Worm (Caenorhabditis elegans) whole organism, L4 larva: ENCODE measurements around the gene C15H7.3.

Experiments
- F37D6.2 ChIP-seq: sonication (generic microtip); optimal IDR thresholded peaks from 2 replicates; lab custom pipeline; 2016; ENCODE audit warnings: mild to moderate bottlenecking, missing genetic modification characterization, missing compliant biosample characterization
- F44E2.7 ChIP-seq: fragments of 200-800 bp; sonication (Bioruptor generic); IDR thresholded peaks from 2 replicates; pipeline ENCODE4 v2.1.2; 2022; ENCODE audit warnings: missing genetic modification characterization, missing compliant biosample characterization
- R02D3.7 ChIP-seq: fragments of 150-350 bp; sonication (generic microtip); optimal IDR thresholded peaks from 3 replicates; lab custom pipeline; 2014; ENCODE audit warnings: missing biosample characterization, missing genetic modification characterization
- T20F7.1 ChIP-seq: fragments of 200-800 bp; sonication (Bioruptor generic); optimal IDR thresholded peaks from 2 replicates; lab custom pipeline; 2018; ENCODE audit warnings: mild to moderate bottlenecking, missing genetic modification characterization, missing compliant biosample characterization
- Y75B8A.6 ChIP-seq: fragments of 200-800 bp; sonication (Bioruptor generic); IDR thresholded peaks from 2 replicates; pipeline ENCODE4 v1.3.6; 2022; ENCODE audit warnings: missing genetic modification reagents, missing genetic modification characterization, missing compliant biosample characterization
- arid-1 ChIP-seq: fragments of 200-800 bp; sonication (Bioruptor generic); conservative IDR thresholded peaks from 2 replicates; pipeline ENCODE4 v1.3.6; 2022; ENCODE audit warnings: missing genetic modification reagents, missing genetic modification characterization, missing compliant biosample characterization
- ceh-28 ChIP-seq: fragments of 150-350 bp; optimal IDR thresholded peaks from 2 replicates; lab custom pipeline; 2014; ENCODE audit warnings: missing biosample characterization, missing genetic modification reagents, missing genetic modification characterization
- ceh-32 ChIP-seq: sonication (generic microtip); optimal IDR thresholded peaks from 2 replicates; lab custom pipeline; 2016; ENCODE audit warnings: mild to moderate bottlenecking, missing genetic modification characterization, missing compliant biosample characterization; ENCODE audit not compliant: poor library complexity
- ceh-44 ChIP-seq: fragments of 200-800 bp; sonication (Bioruptor generic); IDR thresholded peaks from 2 replicates; pipeline ENCODE4 v1.3.6; 2022; ENCODE audit warnings: missing genetic modification reagents, missing genetic modification characterization, missing compliant biosample characterization
- ceh-62 ChIP-seq: sonication (generic microtip); optimal IDR thresholded peaks from 2 replicates; lab custom pipeline; 2017; ENCODE audit warnings: missing biosample characterization, missing genetic modification characterization
- ceh-82 ChIP-seq: sonication (generic microtip); optimal IDR thresholded peaks from 2 replicates; lab custom pipeline; 2017; ENCODE audit warnings: missing biosample characterization, missing genetic modification characterization
- cey-2 ChIP-seq: sonication (generic microtip); optimal IDR thresholded peaks from 3 replicates; lab custom pipeline; 2017; ENCODE audit warnings: missing genetic modification characterization, mild to moderate bottlenecking, missing compliant biosample characterization, antibody characterized with exemption, borderline replicate concordance; ENCODE audit not compliant: insufficient read depth
- ctbp-1 ChIP-seq: fragments of 200-800 bp; sonication (Bioruptor generic); IDR thresholded peaks from 2 replicates; pipeline ENCODE4 v1.3.6; 2022; ENCODE audit warnings: missing genetic modification reagents, missing genetic modification characterization, missing compliant biosample characterization
- daf-12 ChIP-seq: fragments of 150-350 bp; optimal IDR thresholded peaks from 2 replicates; lab custom pipeline; 2014; ENCODE audit warnings: missing biosample characterization, missing genetic modification reagents, missing genetic modification characterization
- daf-8 ChIP-seq: fragments of 200-800 bp; sonication (Bioruptor generic); IDR thresholded peaks from 2 replicates; pipeline ENCODE4 v1.3.6; 2022; ENCODE audit warnings: missing genetic modification characterization, missing compliant biosample characterization
- dmd-6 ChIP-seq: fragments of 200-800 bp; sonication (Bioruptor generic); IDR thresholded peaks from 2 replicates; pipeline ENCODE4 v1.3.6; 2022; ENCODE audit warnings: missing genetic modification reagents, missing genetic modification characterization, missing compliant biosample characterization
- dmd-8 ChIP-seq: fragments of 200-800 bp; sonication (Bioruptor generic); IDR thresholded peaks from 2 replicates; pipeline ENCODE4 v1.3.6; 2022; ENCODE audit warnings: missing genetic modification characterization, missing compliant biosample characterization
- duxl-1 ChIP-seq: sonication (generic microtip); optimal IDR thresholded peaks from 2 replicates; lab custom pipeline; 2016; ENCODE audit warnings: mild to moderate bottlenecking, missing genetic modification characterization, moderate library complexity, missing compliant biosample characterization; ENCODE audit not compliant: poor library complexity
- gei-8 ChIP-seq: fragments of 200-800 bp; sonication (Bioruptor generic); optimal IDR thresholded peaks from 2 replicates; lab custom pipeline; 2018; ENCODE audit warnings: mild to moderate bottlenecking, missing genetic modification characterization, missing compliant biosample characterization
- hif-1 ChIP-seq, 2 experiments: sonication (generic microtip); optimal IDR thresholded peaks; 2 replicates each; lab custom pipeline; 2016 to 2017; ENCODE audit warnings: missing compliant biosample characterization in 2 of 2, missing genetic modification characterization in 2 of 2, missing genetic modification reagents in 2 of 2, missing genotype in 2 of 2, mild to moderate bottlenecking in 1 of 2
- hlh-30 ChIP-seq: sonication (generic microtip); optimal IDR thresholded peaks from 2 replicates; lab custom pipeline; 2017; ENCODE audit warnings: antibody characterized with exemption, mild to moderate bottlenecking, missing genetic modification characterization, missing compliant biosample characterization; ENCODE audit not compliant: insufficient read depth
- jun-1 ChIP-seq: fragments of 150-350 bp; optimal IDR thresholded peaks from 2 replicates; lab custom pipeline; 2014; ENCODE audit warnings: missing biosample characterization, missing genetic modification reagents, missing genetic modification characterization
- lin-1 ChIP-seq: fragments of 200-800 bp; sonication (Bioruptor generic); IDR thresholded peaks from 2 replicates; pipeline ENCODE4 v1.3.6; 2022; ENCODE audit warnings: missing genetic modification reagents, missing genetic modification characterization, missing compliant biosample characterization
- lin-13 ChIP-seq: fragments of 150-350 bp; optimal IDR thresholded peaks from 2 replicates; lab custom pipeline; 2014; ENCODE audit warnings: missing biosample characterization, missing genetic modification reagents, missing genetic modification characterization
- lin-38 ChIP-seq: fragments of 200-800 bp; sonication (Bioruptor generic); IDR thresholded peaks from 2 replicates; pipeline ENCODE4 v1.3.6; 2022; ENCODE audit warnings: missing genetic modification reagents, missing genetic modification characterization, missing compliant biosample characterization
- mdl-1 ChIP-seq, 2 experiments: fragments of 150-350 bp in 1 of 2; sonication (generic microtip) in 1 of 2; optimal IDR thresholded peaks; 2 replicates each; lab custom pipeline; 2014 to 2017; ENCODE audit warnings: missing biosample characterization in 2 of 2, missing genetic modification characterization in 2 of 2
- mes-2 ChIP-seq: sonication (generic microtip); optimal IDR thresholded peaks from 2 replicates; lab custom pipeline; 2016; ENCODE audit warnings: missing genotype, mild to moderate bottlenecking, missing genetic modification characterization, missing compliant biosample characterization; ENCODE audit not compliant: poor library complexity, severe bottlenecking
- mxl-3 ChIP-seq: fragments of 200-800 bp; sonication (Bioruptor generic); optimal IDR thresholded peaks from 2 replicates; lab custom pipeline; 2018; ENCODE audit warnings: mild to moderate bottlenecking, missing genetic modification characterization, missing compliant biosample characterization
- nhr-102 ChIP-seq: sonication (generic microtip); optimal IDR thresholded peaks from 2 replicates; lab custom pipeline; 2016; ENCODE audit warnings: mild to moderate bottlenecking, missing genetic modification characterization, moderate library complexity, missing compliant biosample characterization
- nhr-11 ChIP-seq: fragments of 150-350 bp; optimal IDR thresholded peaks from 2 replicates; lab custom pipeline; 2014; ENCODE audit warnings: missing biosample characterization, missing genetic modification characterization
- nhr-25 ChIP-seq: sonication (generic microtip); optimal IDR thresholded peaks from 2 replicates; lab custom pipeline; 2017; ENCODE audit warnings: missing genetic modification characterization, mild to moderate bottlenecking, missing compliant biosample characterization, antibody characterized with exemption, moderate library complexity, borderline replicate concordance; ENCODE audit not compliant: insufficient read depth
- nhr-28 ChIP-seq: fragments of 150-350 bp; optimal IDR thresholded peaks from 2 replicates; lab custom pipeline; 2014; ENCODE audit warnings: missing biosample characterization, missing genetic modification characterization
- nhr-42 ChIP-seq: fragments of 200-800 bp; sonication (Bioruptor generic); IDR thresholded peaks from 2 replicates; pipeline ENCODE4 v1.3.6; 2022; ENCODE audit warnings: missing genetic modification characterization, missing compliant biosample characterization
- pha-4 ChIP-seq, 2 experiments: fragments of 150-350 bp in 1 of 2; fragments of 200-800 bp in 1 of 2; sonication (Bioruptor generic) in 1 of 2; IDR thresholded peaks in 1 of 2; optimal IDR thresholded peaks in 1 of 2; 2 replicates each; pipeline versions ENCODE4 v1.3.6 to Lab custom; 2014 to 2022; ENCODE audit warnings: missing genetic modification characterization in 2 of 2, missing genetic modification reagents in 2 of 2, missing biosample characterization in 1 of 2, missing compliant biosample characterization in 1 of 2
- pqm-1 ChIP-seq: sonication (generic microtip); optimal IDR thresholded peaks from 2 replicates; lab custom pipeline; 2017; ENCODE audit warnings: missing biosample characterization, missing genetic modification characterization
- rbr-2 ChIP-seq: sonication (generic microtip); optimal IDR thresholded peaks from 2 replicates; lab custom pipeline; 2016; ENCODE audit warnings: missing genotype, missing genetic modification characterization, missing compliant biosample characterization
- set-16 ChIP-seq: fragments of 200-800 bp; sonication (Bioruptor generic); IDR thresholded peaks from 2 replicates; pipeline ENCODE4 v1.3.6; 2022; ENCODE audit warnings: missing genetic modification reagents, missing genetic modification characterization, missing compliant biosample characterization
- skn-1 ChIP-seq: fragments of 150-350 bp; optimal IDR thresholded peaks from 2 replicates; lab custom pipeline; 2014; ENCODE audit warnings: missing biosample characterization, missing genetic modification characterization
- spr-3 ChIP-seq: fragments of 200-800 bp; sonication (Bioruptor generic); optimal IDR thresholded peaks from 2 replicates; lab custom pipeline; 2018; ENCODE audit warnings: mild to moderate bottlenecking, missing genetic modification characterization, missing compliant biosample characterization
- unc-130 ChIP-seq: sonication (generic microtip); optimal IDR thresholded peaks from 2 replicates; lab custom pipeline; 2016; ENCODE audit warnings: missing genetic modification reagents, missing genetic modification characterization, missing compliant biosample characterization
- unc-62 ChIP-seq, 3 experiments: fragments of 150-350 bp in 1 of 3; sonication (generic microtip); optimal IDR thresholded peaks in 2 of 3; peaks in 1 of 3; 1 replicate in 1 of 3; 2 replicates in 2 of 3; lab custom pipeline; 2014 to 2017; ENCODE audit warnings: missing biosample characterization in 3 of 3, missing genetic modification characterization in 3 of 3, missing genetic modification reagents in 3 of 3, missing genotype in 1 of 3
- vab-7 ChIP-seq: fragments of 200-800 bp; sonication (Bioruptor generic); IDR thresholded peaks from 2 replicates; pipeline ENCODE4 v1.3.6; 2022; ENCODE audit warnings: missing genetic modification reagents, missing genetic modification characterization, missing compliant biosample characterization
- zag-1 ChIP-seq: fragments of 150-350 bp; optimal IDR thresholded peaks from 2 replicates; lab custom pipeline; 2014; ENCODE audit warnings: missing biosample characterization, missing genetic modification characterization
- zip-11 ChIP-seq: fragments of 200-800 bp; sonication (Bioruptor generic); IDR thresholded peaks from 2 replicates; pipeline ENCODE4 v1.3.6; 2022; ENCODE audit warnings: missing genetic modification characterization, missing compliant biosample characterization
- zip-2 ChIP-seq: fragments of 150-350 bp; optimal IDR thresholded peaks from 2 replicates; lab custom pipeline; 2014; ENCODE audit warnings: missing biosample characterization, missing genetic modification characterization

The C15H7.3 gene

DNA sequence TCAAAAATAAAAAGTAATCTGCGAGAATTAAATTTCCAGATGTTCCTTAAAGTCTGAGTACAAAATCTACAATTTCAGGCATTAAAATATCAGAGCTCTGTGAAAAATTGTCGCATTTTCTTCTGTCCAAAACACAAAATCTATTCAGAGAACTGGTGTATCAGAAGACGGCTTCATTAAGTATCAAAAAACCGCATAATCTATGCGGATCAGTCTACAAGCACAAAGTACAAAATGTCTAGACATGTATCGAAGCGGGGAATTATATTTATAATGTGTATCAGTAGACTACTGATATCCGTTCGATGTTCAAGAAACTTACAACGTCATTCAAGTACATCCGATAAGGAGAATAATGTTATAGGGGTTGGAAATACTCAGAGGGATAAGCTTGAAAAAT lies 17.8 kb upstream of the C15H7.3 start:
- TF ChIP-seq skn-1 (tag; lab: Kevin White, UChicago) (no peak), dmd-8 (GFP tag; lab: Robert Waterston, UW) (no peak), mes-2 (no peak), hif-1 (tag; optimal IDR thresholded peaks at IDR 0.05; lab: Kevin White, UChicago) (no peak), vab-7 (GFP tag; lab: Robert Waterston, UW) (no peak), daf-8 (GFP tag; lab: Robert Waterston, UW) (no peak), jun-1 (tag; lab: Kevin White, UChicago) (no peak), ceh-82 (no peak), daf-12 (tag; lab: Kevin White, UChicago) (no peak), nhr-11 (no peak), F44E2.7 (GFP tag; lab: Robert Waterston, UW) (no peak), zip-11 (GFP tag; lab: Robert Waterston, UW) (no peak), gei-8 (GFP tag; lab: Kevin White, UChicago) (no peak), lin-38 (GFP tag; lab: Robert Waterston, UW) (no peak), dmd-6 (GFP tag; lab: Robert Waterston, UW) (no peak), arid-1 (GFP tag; lab: Robert Waterston, UW) (no peak), duxl-1 (tag; lab: Kevin White, UChicago) (no peak), hlh-30 (tag; lab: Kevin White, UChicago) (no peak), unc-130 (GFP tag; lab: Kevin White, UChicago) (no peak), mxl-3 (GFP tag; lab: Kevin White, UChicago) (no peak)
- TF ChIP-seq, all 104 proteins: peak for 0

DNA sequence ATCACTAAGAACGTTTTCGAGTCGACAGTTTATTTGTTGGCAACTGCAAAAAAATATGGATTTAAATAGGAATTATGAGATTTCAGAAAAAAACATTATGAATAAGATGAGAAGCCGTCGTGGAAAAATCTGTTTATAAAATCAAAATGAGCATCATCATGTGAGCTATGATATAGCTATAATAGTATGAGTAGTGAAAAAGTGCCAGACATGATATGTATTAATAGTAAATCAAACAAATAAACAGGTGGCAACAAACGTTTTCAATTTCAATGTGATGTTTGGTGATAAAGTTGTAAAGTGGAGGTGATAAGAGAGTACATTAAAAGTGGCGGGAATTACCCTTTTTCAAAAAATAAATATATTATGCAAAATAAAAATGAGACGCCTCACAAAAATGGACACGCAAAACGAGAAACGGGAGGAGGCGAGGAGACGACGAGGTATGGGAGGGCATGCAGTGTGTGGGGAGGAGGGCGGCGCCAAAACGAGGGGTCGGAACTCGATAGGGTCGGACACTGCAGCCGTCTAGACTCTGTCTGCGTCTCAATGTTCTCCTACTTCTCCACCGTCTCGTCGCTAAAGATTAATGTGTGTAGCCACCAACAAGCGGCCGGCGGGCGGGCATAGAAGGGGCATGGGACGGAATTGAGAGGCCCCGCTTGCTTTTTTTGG lies 16.0 kb upstream of the C15H7.3 start, which contains the start of gene C07A9.9:
Gene C07A9.9, minus strand, starts transcription at position 51 of the 675 bp plus-strand sequence.
- TF ChIP-seq cey-2 (tag; lab: Kevin White, UChicago) (peak; percentile 55), lin-13 (GFP tag; lab: Kevin White, UChicago) (peak; percentile 11), jun-1 (tag; lab: Kevin White, UChicago) (no peak), spr-3 (GFP tag; lab: Kevin White, UChicago) (no peak), R02D3.7 (no peak), lin-1 (GFP tag; lab: Robert Waterston, UW) (peak; percentile 8; the same call in 1 of the 2 replicates), ceh-32 (peak; percentile 15), nhr-42 (0 out of 2 replicates have a peak, but pooled peaks have one; percentile 41), set-16 (GFP tag; lab: Robert Waterston, UW) (peak; percentile 89), ctbp-1 (peak; percentile 64), ceh-44 (no peak), dmd-8 (GFP tag; lab: Robert Waterston, UW) (no peak), ceh-62 (tag; lab: Kevin White, UChicago) (no peak), nhr-28 (tag; lab: Kevin White, UChicago) (peak; percentile 75), rbr-2 (peak; percentile 79), nhr-102 (tag; lab: Kevin White, UChicago) (peak; percentile 52), F37D6.2 (tag; lab: Kevin White, UChicago) (peak; percentile 30), pqm-1 (peak; percentile 63), T20F7.1 (peak; percentile 67), dmd-6 (GFP tag; lab: Robert Waterston, UW) (peak; percentile 83), daf-12 (tag; lab: Kevin White, UChicago) (no peak), nhr-25 (tag; lab: Kevin White, UChicago) (peak; percentile 54), ceh-28 (tag; lab: Kevin White, UChicago) (peak; percentile 6), mdl-1 (tag; optimal IDR thresholded peaks at IDR 0.05; lab: Kevin White, UChicago) (peak; percentile 69 to 83), unc-62 (GFP tag; optimal IDR thresholded peaks at IDR 0.05 in 1 of 2; lab: Kevin White, UChicago) (peak in 1 of 2 experiments; percentile 53), unc-62 (tag; optimal IDR thresholded peaks at IDR 0.05; lab: Kevin White, UChicago) (no peak), pha-4 (GFP tag; IDR thresholded peaks at IDR 0.05; lab: Robert Waterston, UW) (peak; percentile 60; the same call in 1 of the 2 replicates), pha-4 (tag; optimal IDR thresholded peaks at IDR 0.05; lab: Kevin White, UChicago) (no peak), nhr-11 (peak; percentile 59), Y75B8A.6 (GFP tag; lab: Robert Waterston, UW) (no peak), arid-1 (GFP tag; lab: Robert Waterston, UW) (peak; percentile 42; the same call in 1 of the 2 replicates), zag-1 (peak; percentile 1), zip-2 (tag; lab: Kevin White, UChicago) (no peak)
